Fruit fly (Drosophila melanogaster) whole organism, prepupa: ENCODE results near the gene Syt1.

Experiments
- CG10631 ChIP-seq: fragments of 200-800 bp; sonication (Bioruptor generic); optimal IDR thresholded peaks from 2 replicates; lab custom pipeline; 2016; ENCODE audit warnings: missing biosample characterization, missing genetic modification characterization
- CG10669 ChIP-seq: fragments of 200-800 bp; sonication (Bioruptor generic); optimal IDR thresholded peaks from 3 replicates; lab custom pipeline; 2018; ENCODE audit warnings: missing biosample characterization, mild to moderate bottlenecking, missing genetic modification characterization, moderate library complexity
- CG11762 ChIP-seq: fragments of 200-800 bp; sonication (Bioruptor generic); optimal IDR thresholded peaks from 3 replicates; lab custom pipeline; 2016; ENCODE audit warnings: missing biosample characterization, missing genetic modification characterization; ENCODE audit not compliant: insufficient read depth
- CG15336 ChIP-seq: fragments of 200-800 bp; sonication (Bioruptor generic); IDR thresholded peaks from 2 replicates; pipeline ENCODE4 v1.3.6; 2022; ENCODE audit warnings: missing biosample characterization, missing genetic modification characterization
- CG1621 ChIP-seq: fragments of 200-800 bp; sonication (Bioruptor generic); optimal IDR thresholded peaks from 3 replicates; lab custom pipeline; 2018; ENCODE audit warnings: missing biosample characterization, mild to moderate bottlenecking, missing genetic modification characterization
- CG16779 ChIP-seq: fragments of 200-800 bp; sonication (Bioruptor generic); optimal IDR thresholded peaks from 3 replicates; lab custom pipeline; 2017; ENCODE audit warnings: missing biosample characterization, mild to moderate bottlenecking, missing genetic modification characterization
- CG31627 ChIP-seq: fragments of 200-800 bp; sonication (Bioruptor generic); optimal IDR thresholded peaks from 3 replicates; lab custom pipeline; 2016; ENCODE audit warnings: missing biosample characterization, missing genetic modification characterization
- CG32006 ChIP-seq: fragments of 200-800 bp; sonication (Bioruptor generic); optimal IDR thresholded peaks from 3 replicates; lab custom pipeline; 2017; ENCODE audit warnings: missing biosample characterization, mild to moderate bottlenecking, missing genetic modification characterization
- CG34406 ChIP-seq: fragments of 200-800 bp; sonication (Bioruptor generic); optimal IDR thresholded peaks from 3 replicates; lab custom pipeline; 2016; ENCODE audit warnings: missing biosample characterization, missing genetic modification characterization
- CG3919 ChIP-seq: fragments of 200-800 bp; sonication (Bioruptor generic); optimal IDR thresholded peaks from 3 replicates; lab custom pipeline; 2016; ENCODE audit warnings: missing biosample characterization, missing genetic modification characterization
- CG4318 ChIP-seq: fragments of 200-800 bp; sonication (Bioruptor generic); optimal IDR thresholded peaks from 3 replicates; lab custom pipeline; 2017; ENCODE audit warnings: missing biosample characterization, mild to moderate bottlenecking, missing genetic modification characterization
- CG6792 ChIP-seq: fragments of 200-800 bp; sonication (Bioruptor generic); optimal IDR thresholded peaks from 3 replicates; lab custom pipeline; 2016; ENCODE audit warnings: missing biosample characterization, missing genetic modification characterization
- CG7368 ChIP-seq: fragments of 200-800 bp; sonication (Bioruptor generic); optimal IDR thresholded peaks from 3 replicates; lab custom pipeline; 2016; ENCODE audit warnings: missing biosample characterization, missing genetic modification characterization
- CG8119 ChIP-seq: fragments of 200-800 bp; sonication (Bioruptor generic); IDR thresholded peaks from 3 replicates; pipeline ENCODE4 v1.3.6; 2022; ENCODE audit warnings: missing biosample characterization, missing genetic modification characterization
- CG8632 ChIP-seq: fragments of 200-800 bp; sonication (Bioruptor generic); optimal IDR thresholded peaks from 3 replicates; lab custom pipeline; 2016; ENCODE audit warnings: missing biosample characterization, missing genetic modification characterization
- Eip75B ChIP-seq: fragments of 200-800 bp; sonication (Bioruptor generic); optimal IDR thresholded peaks from 3 replicates; lab custom pipeline; 2016; ENCODE audit warnings: missing biosample characterization, missing genetic modification characterization
- Eip78C ChIP-seq: fragments of 200-800 bp; sonication (Bioruptor generic); peaks from one replicate; lab custom pipeline; 2016; ENCODE audit warnings: missing biosample characterization, missing genetic modification characterization
- Ets96B ChIP-seq: fragments of 200-800 bp; optimal IDR thresholded peaks from 2 replicates; lab custom pipeline; 2019; ENCODE audit warnings: missing biosample characterization, mild to moderate bottlenecking, missing genetic modification characterization, moderate library complexity
- Gug ChIP-seq: fragments of 200-800 bp; sonication (Bioruptor generic); IDR thresholded peaks from 2 replicates; pipeline ENCODE4 v1.3.6; 2022; ENCODE audit warnings: missing biosample characterization, missing genetic modification characterization
- Hr39 ChIP-seq: fragments of 200-800 bp; sonication (Bioruptor generic); optimal IDR thresholded peaks from 2 replicates; lab custom pipeline; 2016; ENCODE audit warnings: missing biosample characterization, missing genetic modification characterization
- Hr4 ChIP-seq: fragments of 200-800 bp; sonication (Bioruptor generic); optimal IDR thresholded peaks from 3 replicates; lab custom pipeline; 2016; ENCODE audit warnings: missing biosample characterization, missing genetic modification characterization
- Lpt ChIP-seq: fragments of 200-800 bp; sonication (Bioruptor generic); optimal IDR thresholded peaks from 3 replicates; lab custom pipeline; 2016; ENCODE audit warnings: missing biosample characterization, missing genetic modification characterization
- Met ChIP-seq: fragments of 200-800 bp; sonication (Bioruptor generic); optimal IDR thresholded peaks from 3 replicates; lab custom pipeline; 2016; ENCODE audit warnings: missing biosample characterization, missing genetic modification characterization
- Smox ChIP-seq: fragments of 200-800 bp; sonication (Bioruptor generic); optimal IDR thresholded peaks from 3 replicates; lab custom pipeline; 2016; ENCODE audit warnings: missing biosample characterization, missing genetic modification characterization
- Sox102F ChIP-seq: fragments of 200-800 bp; sonication (Bioruptor generic); optimal IDR thresholded peaks from 2 replicates; lab custom pipeline; 2016; ENCODE audit warnings: missing biosample characterization, mild to moderate bottlenecking, missing genetic modification characterization
- Sox14 ChIP-seq: fragments of 200-800 bp; sonication (Bioruptor generic); optimal IDR thresholded peaks from 3 replicates; lab custom pipeline; 2016; ENCODE audit warnings: missing biosample characterization, missing genetic modification characterization
- Sox15 ChIP-seq: fragments of 200-800 bp; sonication (Bioruptor generic); optimal IDR thresholded peaks from 3 replicates; lab custom pipeline; 2016; ENCODE audit warnings: missing biosample characterization, missing genetic modification characterization
- cyc ChIP-seq: fragments of 200-800 bp; sonication (Bioruptor generic); optimal IDR thresholded peaks from 3 replicates; lab custom pipeline; 2016; ENCODE audit warnings: missing biosample characterization, missing genetic modification characterization
- dac ChIP-seq: fragments of 200-800 bp; sonication (Bioruptor generic); optimal IDR thresholded peaks from 2 replicates; lab custom pipeline; 2017; ENCODE audit warnings: missing biosample characterization, mild to moderate bottlenecking, missing genetic modification characterization
- dsx ChIP-seq: fragments of 200-800 bp; optimal IDR thresholded peaks from 3 replicates; lab custom pipeline; 2019; ENCODE audit warnings: missing biosample characterization, mild to moderate bottlenecking, missing genetic modification characterization, moderate library complexity; ENCODE audit not compliant: poor library complexity, severe bottlenecking
- esn ChIP-seq: fragments of 200-800 bp; sonication (Bioruptor generic); optimal IDR thresholded peaks from 2 replicates; lab custom pipeline; 2016; ENCODE audit warnings: missing biosample characterization, mild to moderate bottlenecking, missing genetic modification characterization, moderate library complexity
- ss ChIP-seq, 2 experiments: fragments of 200-800 bp; sonication (Bioruptor generic); optimal IDR thresholded peaks; 2 replicates in 1 of 2; 3 replicates in 1 of 2; lab custom pipeline; 2017 to 2018; ENCODE audit warnings: mild to moderate bottlenecking in 2 of 2, missing biosample characterization in 2 of 2, missing genetic modification characterization in 2 of 2, moderate library complexity in 1 of 2
- svp ChIP-seq: fragments of 200-800 bp; sonication (Bioruptor generic); peaks from one replicate; lab custom pipeline; 2016; ENCODE audit warnings: missing biosample characterization, missing genetic modification characterization
- topi ChIP-seq: fragments of 200-800 bp; sonication (Bioruptor generic); optimal IDR thresholded peaks from 3 replicates; lab custom pipeline; 2016; ENCODE audit warnings: missing biosample characterization, missing genetic modification characterization

The Syt1 gene

dm6 chr2L:2830341-2830800 is 30.6 kb upstream of the Syt1 start (continued):
- TF ChIP-seq ss (GFP tag; optimal IDR thresholded peaks at IDR 0.05; lab: Kevin White, UChicago) (peak; percentile 95 to 96), CG34406 (GFP tag; lab: Kevin White, UChicago) (peak; percentile 93), CG11762 (GFP tag; lab: Kevin White, UChicago) (peak; percentile 92), CG6792 (GFP tag; lab: Kevin White, UChicago) (peak; percentile 93), cyc (peak; percentile 83), Eip75B (GFP tag; lab: Kevin White, UChicago) (peak; percentile 91), CG1621 (peak; percentile 53), svp (peak; percentile 93), CG31627 (GFP tag; lab: Kevin White, UChicago) (peak; percentile 85), Ets96B (tag; lab: Kevin White, UChicago) (peak; percentile 91), Hr4 (GFP tag; lab: Kevin White, UChicago) (peak; percentile 93), CG16779 (peak; percentile 94), Sox14 (peak; percentile 91), topi (GFP tag; lab: Kevin White, UChicago) (peak; percentile 91), dsx (GFP tag; lab: Kevin White, UChicago) (peak; percentile 89), Gug (GFP tag; lab: Robert Waterston, UW) (peak; percentile 82), dac (GFP tag; lab: Kevin White, UChicago) (peak; percentile 90), CG3919 (peak; percentile 94), CG10631 (GFP tag; lab: Kevin White, UChicago) (peak; percentile 94), Lpt (peak; percentile 90), CG8632 (peak; percentile 93), Smox (GFP tag; lab: Kevin White, UChicago) (peak; percentile 90)

- TF ChIP-seq Eip78C (GFP tag; lab: Kevin White, UChicago): peak; percentile 16
- no peak for TF ChIP-seq Sox15 (GFP tag; lab: Kevin White, UChicago)
Observed at dm6 chr2L:2829637-2830340, 30.0 kb upstream of the Syt1 start, which contains the start of gene Duox. TSS of gene Duox (minus strand) at chr2L:2830248.

- TF ChIP-seq cyc (no peak), CG8119 (no peak), Sox102F (GFP tag; lab: Kevin White, UChicago) (no peak), CG10669 (no peak), CG16779 (no peak), Met (GFP tag; lab: Kevin White, UChicago) (no peak), esn (GFP tag; lab: Kevin White, UChicago) (no peak)
Observed at dm6 chr2L:2825406-2825805, 25.6 kb upstream of the Syt1 start, which contains the start of gene CG3123. TSS of gene CG3123 (minus strand) at chr2L:2825506.

- TF ChIP-seq CG7368 (GFP tag; lab: Kevin White, UChicago) (no peak), CG15336 (no peak), cyc (no peak), CG4318 (GFP tag; lab: Kevin White, UChicago) (no peak)
Observed at dm6 chr2L:2815673-2816072, 15.9 kb upstream of the Syt1 start, which contains the start of gene G6P. TSS of gene G6P (minus strand) at chr2L:2815760.

dm6 chr2L:2812137-2812536 is 12.4 kb upstream of the Syt1 start, which contains the start of gene CG2964:
TSS of gene CG2964 (plus strand) at chr2L:2812437.
- TF ChIP-seq svp (no peak), Hr39 (no peak), dsx (GFP tag; lab: Kevin White, UChicago) (no peak), CG32006 (no peak)
- TF ChIP-seq, all 60 proteins: peak for 0
